Fruit fly (Drosophila melanogaster) whole organism, wandering third instar larva: Measurements from ENCODE around the gene CG1463.

Experiments used
- Myc ChIP-seq: fragments of >200 bp; optimal IDR thresholded peaks from 2 replicates; lab custom pipeline; 2017
- OdsH ChIP-seq: fragments of 200-800 bp; sonication (Bioruptor generic); optimal IDR thresholded peaks from 2 replicates; lab custom pipeline; 2016; ENCODE audit warnings: missing biosample characterization, mild to moderate bottlenecking, missing genetic modification characterization
- br ChIP-seq: fragments of 200-800 bp; sonication (Bioruptor generic); optimal IDR thresholded peaks from 2 replicates; lab custom pipeline; 2016; ENCODE audit warnings: missing biosample characterization, missing genetic modification characterization
- psq ChIP-seq: fragments of 200-800 bp; sonication (Bioruptor generic); optimal IDR thresholded peaks from 3 replicates; lab custom pipeline; 2017; ENCODE audit warnings: missing biosample characterization, mild to moderate bottlenecking, missing genetic modification characterization, moderate library complexity

DNA sequence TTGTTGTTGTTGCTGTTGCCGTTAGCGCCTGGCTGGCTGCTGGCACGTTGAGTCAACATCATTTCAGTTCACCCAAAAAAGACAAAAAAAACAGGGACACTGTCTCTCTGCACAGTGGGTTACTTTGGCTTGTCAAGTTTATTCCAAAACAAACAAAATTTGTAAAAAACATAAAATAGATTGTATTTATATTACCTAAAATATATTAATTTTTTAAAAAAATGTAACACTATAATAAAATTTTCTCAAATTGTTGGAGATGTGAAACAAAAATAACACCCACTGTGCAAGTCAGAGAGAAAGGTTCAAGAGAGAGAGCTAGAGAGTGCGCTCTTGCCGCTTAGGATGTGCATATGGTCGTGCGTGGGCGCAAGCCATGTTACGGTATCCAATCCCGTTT lies 43.8 kb downstream of the CG1463 start:
- TF ChIP-seq Myc (lab: Kevin White, UChicago) (no peak), OdsH (GFP tag; lab: Kevin White, UChicago) (peak; percentile 53), br (GFP tag; lab: Kevin White, UChicago) (peak; percentile 7), psq (peak; percentile 53)
